Fruit fly (Drosophila melanogaster) whole organism, embryonic: Measurements from ENCODE around the gene Zpr1.

Experiments used
- Abd-B ChIP-seq: fragments of 200-800 bp; sonication (Bioruptor generic); optimal IDR thresholded peaks from 2 replicates; lab custom pipeline; 2018; ENCODE audit warnings: missing biosample characterization, mild to moderate bottlenecking, missing genetic modification characterization, moderate library complexity
- Atf3 ChIP-seq: fragments of 200-800 bp; sonication (Bioruptor generic); optimal IDR thresholded peaks from 3 replicates; lab custom pipeline; 2016; ENCODE audit warnings: missing biosample characterization, missing genetic modification characterization
- Atf6 ChIP-seq: fragments of 200-800 bp; sonication (Bioruptor generic); IDR thresholded peaks from 2 replicates; pipeline ENCODE4 v1.3.6; 2022; ENCODE audit warnings: missing biosample characterization, missing genetic modification characterization
- Blimp-1 ChIP-seq: fragments of 200-800 bp; sonication (Bioruptor generic); optimal IDR thresholded peaks from 3 replicates; lab custom pipeline; 2018; ENCODE audit warnings: missing biosample characterization, missing genetic modification characterization, mild to moderate bottlenecking, moderate library complexity, missing genetic modification reagents
- BtbVII ChIP-seq: fragments of 200-800 bp; sonication (Bioruptor generic); optimal IDR thresholded peaks from 3 replicates; lab custom pipeline; 2017; ENCODE audit warnings: missing biosample characterization, mild to moderate bottlenecking, missing genetic modification characterization
- CG10565 ChIP-seq: fragments of 200-800 bp; sonication (Bioruptor generic); optimal IDR thresholded peaks from 3 replicates; lab custom pipeline; 2016; ENCODE audit warnings: missing biosample characterization, mild to moderate bottlenecking, missing genetic modification characterization
- CG11093 ChIP-seq: fragments of 200-800 bp; sonication (Bioruptor generic); IDR thresholded peaks from 3 replicates; pipeline ENCODE4 v1.3.6; 2022; ENCODE audit warnings: missing biosample characterization, missing genetic modification characterization
- CG12744 ChIP-seq: fragments of 200-800 bp; sonication (Bioruptor generic); optimal IDR thresholded peaks from 2 replicates; lab custom pipeline; 2016; ENCODE audit warnings: missing biosample characterization, missing genetic modification characterization
- CG13775 ChIP-seq: fragments of 200-800 bp; sonication (Bioruptor generic); optimal IDR thresholded peaks from 3 replicates; lab custom pipeline; 2017; ENCODE audit warnings: missing biosample characterization, mild to moderate bottlenecking, missing genetic modification characterization
- CG1602 ChIP-seq: fragments of 200-800 bp; sonication (Bioruptor generic); optimal IDR thresholded peaks from 3 replicates; lab custom pipeline; 2016; ENCODE audit warnings: missing biosample characterization, missing genetic modification characterization
- CG17568 ChIP-seq: fragments of 200-800 bp; sonication (Bioruptor generic); optimal IDR thresholded peaks from 2 replicates; lab custom pipeline; 2018; ENCODE audit warnings: missing biosample characterization, mild to moderate bottlenecking, missing genetic modification characterization, moderate library complexity
- CG17802 ChIP-seq: fragments of 200-800 bp; sonication (Bioruptor generic); optimal IDR thresholded peaks from 2 replicates; lab custom pipeline; 2018; ENCODE audit warnings: missing biosample characterization, mild to moderate bottlenecking, missing genetic modification characterization, moderate library complexity
- CG17829 ChIP-seq: fragments of 200-800 bp; optimal IDR thresholded peaks from 2 replicates; lab custom pipeline; 2019; ENCODE audit warnings: missing biosample characterization, mild to moderate bottlenecking, missing genetic modification characterization, moderate library complexity
- CG2889 ChIP-seq: fragments of 200-800 bp; sonication (Bioruptor generic); IDR thresholded peaks from 3 replicates; pipeline ENCODE4 v1.3.6; 2022; ENCODE audit warnings: missing biosample characterization, missing genetic modification characterization
- CG31224 ChIP-seq: fragments of 200-800 bp; sonication (Bioruptor generic); IDR thresholded peaks from 2 replicates; pipeline ENCODE4 v1.3.6; 2022; ENCODE audit warnings: missing biosample characterization, missing genetic modification characterization
- CG3995 ChIP-seq: fragments of 200-800 bp; sonication (Bioruptor generic); optimal IDR thresholded peaks from 3 replicates; lab custom pipeline; 2016; ENCODE audit warnings: missing biosample characterization, missing genetic modification characterization
- CG4854 ChIP-seq: fragments of 200-800 bp; sonication (Bioruptor generic); optimal IDR thresholded peaks from 2 replicates; lab custom pipeline; 2016; ENCODE audit warnings: missing biosample characterization, missing genetic modification characterization, inconsistent platforms
- CG6791 ChIP-seq: fragments of 200-800 bp; sonication (Bioruptor generic); IDR thresholded peaks from 3 replicates; pipeline ENCODE4 v1.3.6; 2022; ENCODE audit warnings: missing biosample characterization, missing genetic modification characterization; ENCODE audit not compliant: partially characterized antibody
- CG7987 ChIP-seq: fragments of 200-800 bp; sonication (Bioruptor generic); optimal IDR thresholded peaks from 2 replicates; lab custom pipeline; 2018; ENCODE audit warnings: missing biosample characterization, mild to moderate bottlenecking, missing genetic modification characterization, moderate library complexity
- CG8359 ChIP-seq: fragments of 200-800 bp; sonication (Bioruptor generic); optimal IDR thresholded peaks from 2 replicates; lab custom pipeline; 2017; ENCODE audit warnings: missing biosample characterization, mild to moderate bottlenecking, missing genetic modification characterization, borderline replicate concordance
- Dek ChIP-seq: fragments of 200-800 bp; sonication (Bioruptor generic); optimal IDR thresholded peaks from 3 replicates; lab custom pipeline; 2019; ENCODE audit warnings: missing biosample characterization, mild to moderate bottlenecking, missing genetic modification characterization, moderate library complexity
- Dfd ChIP-seq, 2 experiments: fragments of >200 bp; optimal IDR thresholded peaks; 2 replicates each; lab custom pipeline; 2017; ENCODE audit warnings: missing biosample characterization in 2 of 2, missing genetic modification characterization in 2 of 2
- Dll ChIP-seq: fragments of 200-800 bp; sonication (Bioruptor generic); IDR thresholded peaks from 4 replicates; pipeline ENCODE4 v1.3.6; 2022; ENCODE audit warnings: missing biosample characterization, missing genetic modification characterization; ENCODE audit not compliant: partially characterized antibody
- Fer1 ChIP-seq: fragments of 200-800 bp; sonication (Bioruptor generic); optimal IDR thresholded peaks from 2 replicates; lab custom pipeline; 2017; ENCODE audit warnings: missing biosample characterization, mild to moderate bottlenecking, missing genetic modification characterization
- Fer2 ChIP-seq: fragments of 200-800 bp; sonication (Bioruptor generic); optimal IDR thresholded peaks from 2 replicates; lab custom pipeline; 2018; ENCODE audit warnings: missing biosample characterization, mild to moderate bottlenecking, missing genetic modification characterization, moderate library complexity
- Fer3 ChIP-seq: fragments of 200-800 bp; sonication (Bioruptor generic); optimal IDR thresholded peaks from 2 replicates; lab custom pipeline; 2018; ENCODE audit warnings: missing biosample characterization, mild to moderate bottlenecking, missing genetic modification characterization, moderate library complexity
- GATAe ChIP-seq: fragments of 200-800 bp; sonication (Bioruptor generic); conservative IDR thresholded peaks from 2 replicates; pipeline ENCODE4 v1.3.6; 2022; ENCODE audit warnings: missing biosample characterization, missing genetic modification characterization
- HLH54F ChIP-seq: fragments of 200-800 bp; sonication (Bioruptor generic); optimal IDR thresholded peaks from 3 replicates; lab custom pipeline; 2016; ENCODE audit warnings: missing biosample characterization, missing genetic modification characterization
- Hand ChIP-seq: fragments of 200-800 bp; sonication (Bioruptor generic); optimal IDR thresholded peaks from 2 replicates; lab custom pipeline; 2017; ENCODE audit warnings: mild to moderate bottlenecking, missing biosample characterization, missing genetic modification reagents, missing genetic modification characterization
- HmgZ ChIP-seq: fragments of 200-800 bp; sonication (Bioruptor generic); optimal IDR thresholded peaks from 2 replicates; lab custom pipeline; 2018; ENCODE audit warnings: missing biosample characterization, mild to moderate bottlenecking, missing genetic modification characterization
- Nf-YC ChIP-seq: fragments of 200-800 bp; optimal IDR thresholded peaks from 3 replicates; lab custom pipeline; 2019; ENCODE audit warnings: missing biosample characterization, mild to moderate bottlenecking, missing genetic modification characterization, moderate library complexity
- Side ChIP-seq: fragments of 200-800 bp; sonication (Bioruptor generic); optimal IDR thresholded peaks from 2 replicates; lab custom pipeline; 2016; ENCODE audit warnings: missing biosample characterization, missing genetic modification characterization
- Six4 ChIP-seq: fragments of 200-800 bp; sonication (Bioruptor generic); optimal IDR thresholded peaks from 2 replicates; lab custom pipeline; 2016; ENCODE audit warnings: missing biosample characterization, missing genetic modification characterization
- Taf1 ChIP-seq: fragments of 200-800 bp; sonication (Bioruptor generic); IDR thresholded peaks from 2 replicates; pipeline ENCODE4 v1.3.6; 2022; ENCODE audit warnings: missing biosample characterization, missing genetic modification characterization
- YL-1 ChIP-seq: fragments of 200-800 bp; sonication (Bioruptor generic); optimal IDR thresholded peaks from 3 replicates; lab custom pipeline; 2017; ENCODE audit warnings: missing biosample characterization, mild to moderate bottlenecking, missing genetic modification characterization
- bab2 ChIP-seq: fragments of 200-800 bp; sonication (Bioruptor generic); optimal IDR thresholded peaks from 2 replicates; lab custom pipeline; 2016; ENCODE audit warnings: missing biosample characterization, missing genetic modification characterization
- cas ChIP-seq: fragments of 200-800 bp; sonication (Bioruptor generic); IDR thresholded peaks from 2 replicates; pipeline ENCODE4 v1.3.6; 2022; ENCODE audit warnings: missing biosample characterization, missing genetic modification characterization
- crc ChIP-seq: fragments of 200-800 bp; sonication (Bioruptor generic); optimal IDR thresholded peaks from 2 replicates; lab custom pipeline; 2016; ENCODE audit warnings: missing biosample characterization, missing genetic modification characterization
- en ChIP-seq: fragments of 200-800 bp; sonication (Bioruptor generic); optimal IDR thresholded peaks from 2 replicates; lab custom pipeline; 2016; ENCODE audit warnings: missing biosample characterization, missing genetic modification characterization
- fru ChIP-seq: fragments of >200 bp; optimal IDR thresholded peaks from 2 replicates; lab custom pipeline; 2017
- gro ChIP-seq: fragments of 200-800 bp; sonication (Bioruptor generic); optimal IDR thresholded peaks from 2 replicates; lab custom pipeline; 2016; ENCODE audit warnings: missing biosample characterization, missing genetic modification characterization
- jing ChIP-seq: fragments of 200-800 bp; sonication (Bioruptor generic); optimal IDR thresholded peaks from 2 replicates; lab custom pipeline; 2018; ENCODE audit warnings: missing biosample characterization, mild to moderate bottlenecking, missing genetic modification characterization
- jumu ChIP-seq: fragments of 200-800 bp; sonication (Bioruptor generic); optimal IDR thresholded peaks from 3 replicates; lab custom pipeline; 2016; ENCODE audit warnings: missing biosample characterization, missing genetic modification characterization
- kay ChIP-seq: fragments of 200-800 bp; sonication (Bioruptor generic); optimal IDR thresholded peaks from 2 replicates; lab custom pipeline; 2016; ENCODE audit warnings: missing biosample characterization, missing genetic modification characterization
- peb ChIP-seq: fragments of 200-800 bp; sonication (Bioruptor generic); IDR thresholded peaks from 2 replicates; pipeline ENCODE4 v1.3.6; 2022; ENCODE audit warnings: missing biosample characterization, missing genetic modification characterization
- schlank ChIP-seq: fragments of 200-800 bp; sonication (Bioruptor generic); optimal IDR thresholded peaks from 2 replicates; lab custom pipeline; 2018; ENCODE audit warnings: missing biosample characterization, mild to moderate bottlenecking, missing genetic modification characterization
- sim ChIP-seq: fragments of 200-800 bp; sonication (Bioruptor generic); IDR thresholded peaks from 2 replicates; pipeline ENCODE4 v1.3.6; 2022; ENCODE audit warnings: missing biosample characterization, missing genetic modification characterization
- twi ChIP-seq: fragments of 200-800 bp; optimal IDR thresholded peaks from 2 replicates; lab custom pipeline; 2019; ENCODE audit warnings: missing biosample characterization, mild to moderate bottlenecking, missing genetic modification characterization, moderate library complexity
- unpg ChIP-seq: fragments of 200-800 bp; sonication (Bioruptor generic); optimal IDR thresholded peaks from 3 replicates; lab custom pipeline; 2018; ENCODE audit warnings: missing biosample characterization, mild to moderate bottlenecking, missing genetic modification characterization, moderate library complexity
- wor ChIP-seq: fragments of 200-800 bp; sonication (Bioruptor generic); IDR thresholded peaks from 2 replicates; pipeline ENCODE4 v1.3.6; 2022; ENCODE audit warnings: missing biosample characterization, missing genetic modification characterization
- zen ChIP-seq: fragments of 200-800 bp; sonication (Bioruptor generic); optimal IDR thresholded peaks from 3 replicates; lab custom pipeline; 2018; ENCODE audit warnings: missing biosample characterization, mild to moderate bottlenecking, missing genetic modification characterization, moderate library complexity
- zfh2 ChIP-seq: fragments of 200-800 bp; sonication (Bioruptor generic); optimal IDR thresholded peaks from 2 replicates; lab custom pipeline; 2016; ENCODE audit warnings: missing biosample characterization, missing genetic modification characterization

Zpr1 gene

DNA sequence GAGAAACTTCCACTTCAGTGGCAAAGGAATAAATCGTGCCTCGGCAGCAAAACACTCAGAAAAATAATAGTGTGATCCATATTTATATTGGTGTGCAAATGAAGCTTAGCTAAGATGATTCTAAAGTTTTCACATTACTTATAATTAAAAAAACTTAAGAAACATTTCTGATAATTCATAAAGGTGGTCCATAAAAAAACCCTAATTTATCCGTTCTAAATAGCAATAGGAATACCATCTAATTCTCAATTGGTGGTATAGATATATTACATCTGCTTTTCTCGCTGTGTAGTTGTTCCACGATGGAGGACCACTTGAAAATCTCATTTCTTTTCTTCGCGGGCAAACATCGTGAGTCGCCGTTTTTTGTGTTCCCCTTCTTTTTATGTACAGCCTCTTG lies 6.8 kb downstream of the Zpr1 start (continued):
- no peak for TF ChIP-seq CG2889 (GFP tag; lab: Robert Waterston, UW)
- TF ChIP-seq jing: no peak
- peak; percentile 24; the same call in 1 of the 2 replicates for TF ChIP-seq CG31224 (GFP tag; lab: Robert Waterston, UW)
- TF ChIP-seq Fer2 (tag; lab: Kevin White, UChicago): peak; percentile 23
- no peak for TF ChIP-seq sim (GFP tag; lab: Robert Waterston, UW)
- TF ChIP-seq HmgZ: no peak
- peak; percentile 29 for TF ChIP-seq gro (GFP tag; lab: Kevin White, UChicago)
- TF ChIP-seq Atf3 (GFP tag; lab: Kevin White, UChicago): no peak
- TF ChIP-seq Taf1 (GFP tag; lab: Robert Waterston, UW): no peak
- TF ChIP-seq CG11093 (GFP tag; lab: Robert Waterston, UW): no peak
- TF ChIP-seq Dfd (GFP tag; optimal IDR thresholded peaks at IDR 0.05; lab: Kevin White, UChicago): no peak
- TF ChIP-seq crc (GFP tag; lab: Kevin White, UChicago): peak; percentile 3
- TF ChIP-seq CG1602 (GFP tag; lab: Kevin White, UChicago): no peak
- peak; percentile 55 for TF ChIP-seq unpg (GFP tag; lab: Kevin White, UChicago)
- TF ChIP-seq cas (GFP tag; lab: Robert Waterston, UW): no peak
- TF ChIP-seq GATAe (GFP tag; lab: Robert Waterston, UW): no peak
- peak; percentile 3 for TF ChIP-seq jumu (GFP tag; lab: Kevin White, UChicago)
- TF ChIP-seq Six4 (GFP tag; lab: Kevin White, UChicago): peak; percentile 38
- TF ChIP-seq twi (tag; lab: Kevin White, UChicago): no peak
- no peak for TF ChIP-seq Side
- peak; percentile 10 for TF ChIP-seq Nf-YC (tag; lab: Kevin White, UChicago)
- TF ChIP-seq CG17802 (tag; lab: Kevin White, UChicago): no peak
- TF ChIP-seq CG3995: peak; percentile 4
- peak; percentile 43 for TF ChIP-seq CG13775 (GFP tag; lab: Kevin White, UChicago)
- TF ChIP-seq wor (GFP tag; lab: Robert Waterston, UW): no peak
- peak; percentile 17 for TF ChIP-seq CG4854 (GFP tag; lab: Kevin White, UChicago)
- TF ChIP-seq Fer3 (tag; lab: Kevin White, UChicago): peak; percentile 57
- no peak for TF ChIP-seq en (GFP tag; lab: Kevin White, UChicago)
- no peak for TF ChIP-seq Dll (GFP tag; lab: Robert Waterston, UW)
- peak; percentile 24 for TF ChIP-seq Hand (GFP tag; lab: Kevin White, UChicago)
- TF ChIP-seq CG12744: peak; percentile 42
- TF ChIP-seq CG6791 (GFP tag; lab: Robert Waterston, UW): no peak
- peak; percentile 66 for TF ChIP-seq Blimp-1 (GFP tag; lab: Kevin White, UChicago)
- peak; percentile 25 for TF ChIP-seq CG8359 (GFP tag; lab: Kevin White, UChicago)
- no peak for TF ChIP-seq kay (GFP tag; lab: Kevin White, UChicago)
- peak; percentile 42 for TF ChIP-seq zen
- peak; percentile 64 for TF ChIP-seq bab2 (GFP tag; lab: Kevin White, UChicago)
- TF ChIP-seq fru: no peak
- TF ChIP-seq YL-1 (GFP tag; lab: Kevin White, UChicago): no peak
- TF ChIP-seq HLH54F (GFP tag; lab: Kevin White, UChicago): peak; percentile 24
- peak; percentile 14 for TF ChIP-seq CG7987 (GFP tag; lab: Kevin White, UChicago)
- no peak for TF ChIP-seq schlank (tag; lab: Kevin White, UChicago)
- TF ChIP-seq CG17568 (GFP tag; lab: Kevin White, UChicago): no peak
- TF ChIP-seq Dek: peak; percentile 25
- peak; percentile 31 for TF ChIP-seq BtbVII
- TF ChIP-seq peb (GFP tag; lab: Robert Waterston, UW): no peak; the same call in 1 of the 2 replicates
- peak; percentile 66 for TF ChIP-seq CG17829 (tag; lab: Kevin White, UChicago)
- peak; percentile 34 for TF ChIP-seq Abd-B (GFP tag; lab: Kevin White, UChicago)
- no peak for TF ChIP-seq CG10565 (GFP tag; lab: Kevin White, UChicago)
- TF ChIP-seq zfh2: no peak
- peak; percentile 67 for TF ChIP-seq Fer1 (GFP tag; lab: Kevin White, UChicago)
- peak; percentile 39; the same call in 1 of the 2 replicates for TF ChIP-seq Atf6 (GFP tag; lab: Robert Waterston, UW)
